Fruit fly (Drosophila melanogaster) whole organism, embryonic: ENCODE results near the gene CG6693.

Experiments
- Ada2b ChIP-seq: fragments of 200-800 bp; sonication (Bioruptor generic); IDR thresholded peaks from 2 replicates; pipeline ENCODE4 v1.3.6; 2022; ENCODE audit warnings: missing biosample characterization, missing genetic modification characterization
- Aef1 ChIP-seq: fragments of 200-800 bp; sonication (Bioruptor generic); IDR thresholded peaks from 3 replicates; pipeline ENCODE4 v1.3.6; 2022; ENCODE audit warnings: missing biosample characterization, missing genetic modification characterization
- CG10366 ChIP-seq: fragments of 200-800 bp; sonication (Bioruptor generic); IDR thresholded peaks from 2 replicates; pipeline ENCODE4 v1.3.6; 2022; ENCODE audit warnings: missing biosample characterization, missing genetic modification characterization
- CG10979 ChIP-seq: fragments of 200-800 bp; sonication (Bioruptor generic); optimal IDR thresholded peaks from 2 replicates; lab custom pipeline; 2018; ENCODE audit warnings: missing biosample characterization, mild to moderate bottlenecking, missing genetic modification characterization, moderate library complexity
- CG11247 ChIP-seq: fragments of 200-800 bp; sonication (Bioruptor generic); IDR thresholded peaks from 2 replicates; pipeline ENCODE4 v1.3.6; 2022; ENCODE audit warnings: missing biosample characterization, missing genetic modification characterization
- CG11723 ChIP-seq: fragments of 200-800 bp; sonication (Bioruptor generic); optimal IDR thresholded peaks from 2 replicates; lab custom pipeline; 2017; ENCODE audit warnings: missing biosample characterization, mild to moderate bottlenecking, missing genetic modification characterization
- CG12236 ChIP-seq: fragments of 200-800 bp; sonication (Bioruptor generic); optimal IDR thresholded peaks from 2 replicates; lab custom pipeline; 2016; ENCODE audit warnings: missing biosample characterization, missing genetic modification characterization
- CG12299 ChIP-seq: fragments of 200-800 bp; sonication (Bioruptor generic); optimal IDR thresholded peaks from 2 replicates; lab custom pipeline; 2018; ENCODE audit warnings: missing biosample characterization, mild to moderate bottlenecking, missing genetic modification characterization
- CG12744 ChIP-seq: fragments of 200-800 bp; sonication (Bioruptor generic); optimal IDR thresholded peaks from 2 replicates; lab custom pipeline; 2016; ENCODE audit warnings: missing biosample characterization, missing genetic modification characterization
- CG12769 ChIP-seq: fragments of 200-800 bp; sonication (Bioruptor generic); optimal IDR thresholded peaks from 2 replicates; lab custom pipeline; 2019; ENCODE audit warnings: missing biosample characterization, mild to moderate bottlenecking, missing genetic modification characterization, moderate library complexity
- CG15073 ChIP-seq: fragments of 200-800 bp; sonication (Bioruptor generic); optimal IDR thresholded peaks from 2 replicates; lab custom pipeline; 2016; ENCODE audit warnings: missing biosample characterization, missing genetic modification characterization
- CG15514 ChIP-seq: fragments of 200-800 bp; sonication (Bioruptor generic); optimal IDR thresholded peaks from 3 replicates; lab custom pipeline; 2017; ENCODE audit warnings: missing biosample characterization, missing genetic modification characterization, mild to moderate bottlenecking, moderate library complexity, missing genetic modification reagents
- CG17385 ChIP-seq: fragments of 200-800 bp; sonication (Bioruptor generic); optimal IDR thresholded peaks from 3 replicates; lab custom pipeline; 2018; ENCODE audit warnings: missing biosample characterization, mild to moderate bottlenecking, missing genetic modification characterization
- CG31388 ChIP-seq: fragments of 200-800 bp; sonication (Bioruptor generic); optimal IDR thresholded peaks from 2 replicates; lab custom pipeline; 2016; ENCODE audit warnings: missing biosample characterization, missing genetic modification characterization
- CG6175 ChIP-seq: fragments of 200-800 bp; sonication (Bioruptor generic); IDR thresholded peaks from 3 replicates; pipeline ENCODE4 v1.3.6; 2022; ENCODE audit warnings: missing biosample characterization, missing genetic modification characterization
- CG6654 ChIP-seq: fragments of 200-800 bp; sonication (Bioruptor generic); optimal IDR thresholded peaks from 2 replicates; lab custom pipeline; 2017; ENCODE audit warnings: missing biosample characterization, mild to moderate bottlenecking, missing genetic modification characterization
- CG7271 ChIP-seq: fragments of 200-800 bp; sonication (Bioruptor generic); optimal IDR thresholded peaks from 2 replicates; lab custom pipeline; 2018; ENCODE audit warnings: missing biosample characterization, mild to moderate bottlenecking, missing genetic modification characterization, moderate library complexity
- CG8290 ChIP-seq, 3 experiments: fragments of 200-800 bp; sonication (Bioruptor generic); optimal IDR thresholded peaks; 2 replicates each; lab custom pipeline; 2016 to 2019; ENCODE audit warnings: missing biosample characterization in 3 of 3, missing genetic modification characterization in 3 of 3, mild to moderate bottlenecking in 2 of 3, moderate library complexity in 1 of 3
- CG9876 ChIP-seq: fragments of 200-800 bp; sonication (Bioruptor generic); optimal IDR thresholded peaks from 2 replicates; lab custom pipeline; 2016; ENCODE audit warnings: missing biosample characterization, missing genetic modification characterization
- D ChIP-seq, 2 experiments: fragments of 200-800 bp in 1 of 2; fragments of >200 bp in 1 of 2; sonication (Bioruptor generic) in 1 of 2; optimal IDR thresholded peaks; 2 replicates in 1 of 2; 3 replicates in 1 of 2; lab custom pipeline; 2017; ENCODE audit warnings: mild to moderate bottlenecking in 1 of 2, missing biosample characterization in 1 of 2, missing genetic modification characterization in 1 of 2, missing genetic modification reagents in 1 of 2
- Dek ChIP-seq: fragments of 200-800 bp; sonication (Bioruptor generic); optimal IDR thresholded peaks from 3 replicates; lab custom pipeline; 2019; ENCODE audit warnings: missing biosample characterization, mild to moderate bottlenecking, missing genetic modification characterization, moderate library complexity
- E2f2 ChIP-seq: fragments of 200-800 bp; sonication (Bioruptor generic); IDR thresholded peaks from 2 replicates; pipeline ENCODE4 v1.3.6; 2022; ENCODE audit warnings: missing biosample characterization, missing genetic modification characterization
- HLH4C ChIP-seq: fragments of 200-800 bp; sonication (Bioruptor generic); IDR thresholded peaks from 3 replicates; pipeline ENCODE4 v1.3.6; 2022; ENCODE audit warnings: missing biosample characterization, missing genetic modification characterization; ENCODE audit not compliant: partially characterized antibody
- Kr ChIP-seq: fragments of 200-800 bp; sonication (Bioruptor generic); optimal IDR thresholded peaks from 2 replicates; lab custom pipeline; 2017; ENCODE audit warnings: missing biosample characterization, mild to moderate bottlenecking, missing genetic modification characterization
- Mes4 ChIP-seq: fragments of 200-800 bp; sonication (Bioruptor generic); optimal IDR thresholded peaks from 2 replicates; lab custom pipeline; 2016; ENCODE audit warnings: missing biosample characterization, missing genetic modification characterization
- NK7.1 ChIP-seq: fragments of 200-800 bp; sonication (Bioruptor generic); optimal IDR thresholded peaks from 3 replicates; lab custom pipeline; 2016; ENCODE audit warnings: missing biosample characterization, missing genetic modification characterization
- Nf-YC ChIP-seq: fragments of 200-800 bp; optimal IDR thresholded peaks from 3 replicates; lab custom pipeline; 2019; ENCODE audit warnings: missing biosample characterization, mild to moderate bottlenecking, missing genetic modification characterization, moderate library complexity
- Rx ChIP-seq: fragments of 200-800 bp; sonication (Bioruptor generic); IDR thresholded peaks from 2 replicates; pipeline ENCODE4 v1.3.6; 2022; ENCODE audit warnings: missing biosample characterization, missing genetic modification characterization
- Side ChIP-seq: fragments of 200-800 bp; sonication (Bioruptor generic); optimal IDR thresholded peaks from 2 replicates; lab custom pipeline; 2016; ENCODE audit warnings: missing biosample characterization, missing genetic modification characterization
- Taf1 ChIP-seq: fragments of 200-800 bp; sonication (Bioruptor generic); IDR thresholded peaks from 2 replicates; pipeline ENCODE4 v1.3.6; 2022; ENCODE audit warnings: missing biosample characterization, missing genetic modification characterization
- bsh ChIP-seq, 2 experiments: fragments of 200-800 bp; sonication (Bioruptor generic); optimal IDR thresholded peaks; 2 replicates each; lab custom pipeline; 2017 to 2018; ENCODE audit warnings: mild to moderate bottlenecking in 2 of 2, missing biosample characterization in 2 of 2, missing genetic modification characterization in 2 of 2, moderate library complexity in 1 of 2
- cato ChIP-seq: fragments of 200-800 bp; sonication (Bioruptor generic); optimal IDR thresholded peaks from 2 replicates; lab custom pipeline; 2016; ENCODE audit warnings: missing biosample characterization, missing genetic modification characterization, borderline replicate concordance
- da ChIP-seq: fragments of 200-800 bp; sonication (Bioruptor generic); optimal IDR thresholded peaks from 2 replicates; lab custom pipeline; 2016; ENCODE audit warnings: missing biosample characterization, missing genetic modification characterization
- fd96Cb ChIP-seq: fragments of 200-800 bp; sonication (Bioruptor generic); optimal IDR thresholded peaks from 2 replicates; lab custom pipeline; 2018; ENCODE audit warnings: missing biosample characterization, mild to moderate bottlenecking, missing genetic modification characterization, moderate library complexity
- gcm ChIP-seq: fragments of 200-800 bp; sonication (Bioruptor generic); optimal IDR thresholded peaks from 2 replicates; lab custom pipeline; 2019; ENCODE audit warnings: missing biosample characterization, mild to moderate bottlenecking, missing genetic modification characterization, moderate library complexity
- gcm2 ChIP-seq: fragments of 200-800 bp; sonication (Bioruptor generic); optimal IDR thresholded peaks from 2 replicates; lab custom pipeline; 2016; ENCODE audit warnings: missing biosample characterization, missing genetic modification characterization
- gfzf ChIP-seq: fragments of 200-800 bp; sonication (Bioruptor generic); optimal IDR thresholded peaks from 2 replicates; lab custom pipeline; 2016; ENCODE audit warnings: missing biosample characterization, mild to moderate bottlenecking, missing genetic modification characterization, moderate library complexity
- gro ChIP-seq: fragments of 200-800 bp; sonication (Bioruptor generic); optimal IDR thresholded peaks from 2 replicates; lab custom pipeline; 2016; ENCODE audit warnings: missing biosample characterization, missing genetic modification characterization
- jumu ChIP-seq: fragments of 200-800 bp; sonication (Bioruptor generic); optimal IDR thresholded peaks from 3 replicates; lab custom pipeline; 2016; ENCODE audit warnings: missing biosample characterization, missing genetic modification characterization
- nmo ChIP-seq: fragments of 200-800 bp; sonication (Bioruptor generic); optimal IDR thresholded peaks from 2 replicates; lab custom pipeline; 2018; ENCODE audit warnings: missing biosample characterization, mild to moderate bottlenecking, missing genetic modification characterization, moderate library complexity
- phol ChIP-seq: fragments of 200-800 bp; sonication (Bioruptor generic); optimal IDR thresholded peaks from 3 replicates; lab custom pipeline; 2018; ENCODE audit warnings: missing biosample characterization, mild to moderate bottlenecking, missing genetic modification characterization, moderate library complexity
- sc ChIP-seq, 3 experiments: fragments of >200 bp in 2 of 3; fragments of 200-800 bp in 1 of 3; sonication (Bioruptor generic) in 1 of 3; optimal IDR thresholded peaks; 2 replicates in 2 of 3; 3 replicates in 1 of 3; lab custom pipeline; 2017; ENCODE audit warnings: mild to moderate bottlenecking in 1 of 3, missing biosample characterization in 1 of 3, missing genetic modification characterization in 1 of 3, missing genetic modification reagents in 1 of 3
- sob ChIP-seq: fragments of 200-800 bp; sonication (Bioruptor generic); IDR thresholded peaks from 2 replicates; pipeline ENCODE4 v1.3.6; 2022; ENCODE audit warnings: missing biosample characterization, missing genetic modification characterization
- vfl ChIP-seq: fragments of 200-800 bp; sonication (Bioruptor generic); optimal IDR thresholded peaks from 2 replicates; lab custom pipeline; 2016; ENCODE audit warnings: missing biosample characterization, missing genetic modification characterization
- vnd ChIP-seq: fragments of 200-800 bp; sonication (Bioruptor generic); IDR thresholded peaks from 3 replicates; pipeline ENCODE4 v1.3.6; 2022; ENCODE audit warnings: missing biosample characterization, missing genetic modification characterization; ENCODE audit not compliant: partially characterized antibody
- zen ChIP-seq: fragments of 200-800 bp; sonication (Bioruptor generic); optimal IDR thresholded peaks from 3 replicates; lab custom pipeline; 2018; ENCODE audit warnings: missing biosample characterization, mild to moderate bottlenecking, missing genetic modification characterization, moderate library complexity
- zen2 ChIP-seq: fragments of 200-800 bp; sonication (Bioruptor generic); IDR thresholded peaks from 3 replicates; pipeline ENCODE4 v1.3.6; 2022; ENCODE audit warnings: missing biosample characterization, missing genetic modification characterization; ENCODE audit not compliant: partially characterized antibody
- zfh1 ChIP-seq: fragments of 200-800 bp; sonication (Bioruptor generic); IDR thresholded peaks from 3 replicates; pipeline ENCODE4 v1.3.6; 2022; ENCODE audit warnings: missing biosample characterization, missing genetic modification characterization

Gene CG6693

DNA sequence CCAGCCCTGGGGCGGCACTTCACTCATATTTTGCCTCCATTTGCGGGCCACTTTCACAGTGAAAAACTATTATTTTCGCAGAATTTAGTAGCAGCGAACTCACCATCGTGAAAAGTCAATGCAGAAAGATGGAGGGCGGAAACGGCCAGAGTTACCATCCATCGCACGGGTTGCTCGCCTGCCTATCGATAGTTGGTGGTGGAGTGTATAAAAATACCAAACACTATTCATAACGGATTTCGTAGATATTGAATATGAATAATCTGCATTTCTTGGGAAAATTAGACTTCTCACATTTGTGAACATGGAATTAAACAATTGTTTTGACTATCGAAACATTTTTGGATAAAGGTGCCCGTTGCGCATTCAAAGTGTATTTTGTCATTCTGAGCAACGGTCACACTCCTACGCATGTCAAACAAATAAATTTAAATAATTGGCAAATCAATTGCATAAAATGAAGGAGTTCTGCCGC, 5.2 kb downstream of the CG6693 start, which contains the start of the genes RpS25 and CG4820 (continued):
- peak; percentile 90 for TF ChIP-seq CG12299
- no peak for TF ChIP-seq D (optimal IDR thresholded peaks at IDR 0.05; lab: Kevin White, UChicago)
- peak; percentile 86 for TF ChIP-seq D (GFP tag; optimal IDR thresholded peaks at IDR 0.05; lab: Kevin White, UChicago)
- peak; percentile 84 for TF ChIP-seq zen (tag; lab: Kevin White, UChicago)
- peak; percentile 82 for TF ChIP-seq CG12744
- peak; percentile 86 for TF ChIP-seq da
- peak; percentile 97 for TF ChIP-seq gfzf
- peak; percentile 71 for TF ChIP-seq Dek (tag; lab: Kevin White, UChicago)
- peak; percentile 94 for TF ChIP-seq gro (GFP tag; lab: Kevin White, UChicago)
- peak; percentile 81 for TF ChIP-seq jumu
- TF ChIP-seq CG6654 (GFP tag; lab: Kevin White, UChicago), result peak; percentile 71
- TF ChIP-seq Taf1 (GFP tag; lab: Robert Waterston, UW), result peak; percentile 51; the same call in 1 of the 2 replicates
- TF ChIP-seq HLH4C (GFP tag; lab: Robert Waterston, UW), result peak; percentile 76
- peak; percentile 62 for TF ChIP-seq CG31388 (GFP tag; lab: Kevin White, UChicago)
- peak; percentile 66 for TF ChIP-seq Ada2b (GFP tag; lab: Robert Waterston, UW)
- TF ChIP-seq vfl, result peak; percentile 80
- peak; percentile 80 for TF ChIP-seq E2f2 (GFP tag; lab: Robert Waterston, UW)
- TF ChIP-seq gcm2 (GFP tag; lab: Kevin White, UChicago), result peak; percentile 86
- peak; percentile 93 for TF ChIP-seq nmo (GFP tag; lab: Kevin White, UChicago)
- TF ChIP-seq CG10979 (tag; lab: Kevin White, UChicago), result peak; percentile 83
- TF ChIP-seq CG7271 (tag; lab: Kevin White, UChicago), result peak; percentile 97
- TF ChIP-seq CG9876, result peak; percentile 92
- peak; percentile 89 for TF ChIP-seq gcm (GFP tag; lab: Kevin White, UChicago)
- TF ChIP-seq zfh1 (GFP tag; lab: Robert Waterston, UW), result peak; percentile 87
- TF ChIP-seq zen2, result peak; percentile 67; the same call in 2 of the 3 replicates
- peak; percentile 93 for TF ChIP-seq CG15514 (GFP tag; lab: Kevin White, UChicago)
- TF ChIP-seq CG8290 (GFP tag; optimal IDR thresholded peaks at IDR 0.05; lab: Kevin White, UChicago), result peak; percentile 89
- peak; percentile 89 to 97 for TF ChIP-seq CG8290 (tag; optimal IDR thresholded peaks at IDR 0.05; lab: Kevin White, UChicago)
- peak; percentile 97 for TF ChIP-seq Mes4 (GFP tag; lab: Kevin White, UChicago)
- TF ChIP-seq Kr, result peak; percentile 72
- peak; percentile 79 for TF ChIP-seq Rx (GFP tag; lab: Robert Waterston, UW)
- peak; percentile 89 for TF ChIP-seq CG17385 (GFP tag; lab: Kevin White, UChicago)
- peak; percentile 91 for TF ChIP-seq sob
- peak; percentile 59; the same call in 2 of the 3 replicates for TF ChIP-seq Aef1 (GFP tag; lab: Robert Waterston, UW)
- TF ChIP-seq phol (tag; lab: Kevin White, UChicago), result peak; percentile 100
- TF ChIP-seq CG10366 (GFP tag; lab: Robert Waterston, UW), result peak; percentile 76
- TF ChIP-seq bsh (GFP tag; optimal IDR thresholded peaks at IDR 0.05; lab: Kevin White, UChicago), result peak; percentile 36 to 81
- TF ChIP-seq CG6175 (GFP tag; lab: Robert Waterston, UW), result peak; percentile 84
- peak; percentile 9 for TF ChIP-seq CG15073 (GFP tag; lab: Kevin White, UChicago)
- no peak for TF ChIP-seq sc (optimal IDR thresholded peaks at IDR 0.05; lab: Kevin White, UChicago)
- peak; percentile 86 for TF ChIP-seq sc (GFP tag; optimal IDR thresholded peaks at IDR 0.05; lab: Kevin White, UChicago)
- peak; percentile 93 for TF ChIP-seq CG12769 (tag; lab: Kevin White, UChicago)
- TF ChIP-seq NK7.1 (GFP tag; lab: Kevin White, UChicago), result peak; percentile 88
- TF ChIP-seq CG11723 (GFP tag; lab: Kevin White, UChicago), result peak; percentile 88
- peak; percentile 89 for TF ChIP-seq CG12236 (GFP tag; lab: Kevin White, UChicago)
- peak; percentile 81 for TF ChIP-seq Nf-YC (tag; lab: Kevin White, UChicago)
- TF ChIP-seq CG11247 (GFP tag; lab: Robert Waterston, UW), result peak; percentile 83
- TF ChIP-seq vnd (GFP tag; lab: Robert Waterston, UW), result peak; percentile 82
- TF ChIP-seq fd96Cb (tag; lab: Kevin White, UChicago), result peak; percentile 73
- TF ChIP-seq Side (GFP tag; lab: Kevin White, UChicago), result peak; percentile 94
- peak; percentile 82 for TF ChIP-seq cato (GFP tag; lab: Kevin White, UChicago)
